Worm (Caenorhabditis elegans) whole organism, late embryonic: ENCODE data around the gene rpc-2.

ENCODE experiments used
- ama-1 ChIP-seq: fragments of 150-350 bp; optimal IDR thresholded peaks from 2 replicates; lab custom pipeline; 2014
- ceh-30 ChIP-seq: fragments of 150-350 bp; optimal IDR thresholded peaks from 2 replicates; lab custom pipeline; 2014; ENCODE audit warnings: missing biosample characterization, missing genetic modification characterization
- ceh-34 ChIP-seq: sonication (generic microtip); optimal IDR thresholded peaks from 2 replicates; lab custom pipeline; 2016; ENCODE audit warnings: mild to moderate bottlenecking, missing genetic modification characterization, missing compliant biosample characterization
- fax-1 ChIP-seq: sonication (generic microtip); optimal IDR thresholded peaks from 2 replicates; lab custom pipeline; 2016; ENCODE audit warnings: missing genotype, missing genetic modification characterization, missing compliant biosample characterization
- lim-6 ChIP-seq: sonication (generic microtip); optimal IDR thresholded peaks from 2 replicates; lab custom pipeline; 2016; ENCODE audit warnings: missing genetic modification characterization, missing compliant biosample characterization
- nfya-1 ChIP-seq: sonication (generic microtip); optimal IDR thresholded peaks from 2 replicates; lab custom pipeline; 2017; ENCODE audit warnings: missing genetic modification characterization, mild to moderate bottlenecking, missing compliant biosample characterization, antibody characterized with exemption, moderate library complexity
- npax-4 ChIP-seq: sonication (generic microtip); optimal IDR thresholded peaks from 2 replicates; lab custom pipeline; 2016; ENCODE audit warnings: missing genetic modification characterization, missing compliant biosample characterization
- odd-2 ChIP-seq: sonication (generic microtip); optimal IDR thresholded peaks from 2 replicates; lab custom pipeline; 2017; ENCODE audit warnings: antibody characterized with exemption, mild to moderate bottlenecking, missing genetic modification characterization, missing compliant biosample characterization
- pha-4 ChIP-seq: fragments of 150-350 bp; optimal IDR thresholded peaks from 2 replicates; lab custom pipeline; 2018; ENCODE audit warnings: missing biosample characterization, missing genetic modification reagents, missing genetic modification characterization
- unc-55 ChIP-seq: sonication (generic microtip); optimal IDR thresholded peaks from 2 replicates; lab custom pipeline; 2017; ENCODE audit warnings: missing biosample characterization, missing genetic modification reagents, missing genetic modification characterization

- TF ChIP-seq fax-1 (tag; lab: Kevin White, UChicago) = no peak
- no peak for TF ChIP-seq ceh-34 (tag; lab: Kevin White, UChicago)
- no peak for TF ChIP-seq npax-4 (tag; lab: Kevin White, UChicago)
- no peak for TF ChIP-seq lim-6 (tag; lab: Kevin White, UChicago)
- TF ChIP-seq odd-2 (tag; lab: Kevin White, UChicago) = no peak
- TF ChIP-seq ama-1 (lab: Kevin White, UChicago) = no peak
- TF ChIP-seq unc-55 = no peak
- no peak for TF ChIP-seq nfya-1 (tag; lab: Kevin White, UChicago)
- no peak for TF ChIP-seq pha-4 (tag; lab: Kevin White, UChicago)
- TF ChIP-seq ceh-30 (tag; lab: Kevin White, UChicago) = no peak
These were observed 13.8 kb downstream of the rpc-2 start for ce11 chrIII:5570814-5571443.
